Worm (Caenorhabditis elegans) whole organism, L4/young adult: ENCODE measurements around the gene K09A9.8.

Source experiments
- W03F9.2 ChIP-seq: fragments of 150-350 bp; optimal IDR thresholded peaks from 2 replicates; lab custom pipeline; 2014; ENCODE audit warnings: missing biosample characterization, missing genetic modification characterization
- dao-5 ChIP-seq: sonication (generic microtip); optimal IDR thresholded peaks from 2 replicates; lab custom pipeline; 2016; ENCODE audit warnings: missing genotype, missing genetic modification characterization, moderate library complexity, missing compliant biosample characterization
- him-1 ChIP-seq: sonication (generic microtip); optimal IDR thresholded peaks from 2 replicates; lab custom pipeline; 2016; ENCODE audit warnings: missing genotype, missing genetic modification reagents, missing genetic modification characterization, missing compliant biosample characterization

- TF ChIP-seq dao-5 (tag; lab: Kevin White, UChicago), result no peak
- no peak for TF ChIP-seq him-1 (tag; lab: Kevin White, UChicago)
- TF ChIP-seq W03F9.2, result no peak
These were observed 44.4 kb upstream of the K09A9.8 start for ce11 chrX:15641380-15641779.
